Worm (Caenorhabditis elegans): ENCODE data around the gene hlh-26.

DNA sequence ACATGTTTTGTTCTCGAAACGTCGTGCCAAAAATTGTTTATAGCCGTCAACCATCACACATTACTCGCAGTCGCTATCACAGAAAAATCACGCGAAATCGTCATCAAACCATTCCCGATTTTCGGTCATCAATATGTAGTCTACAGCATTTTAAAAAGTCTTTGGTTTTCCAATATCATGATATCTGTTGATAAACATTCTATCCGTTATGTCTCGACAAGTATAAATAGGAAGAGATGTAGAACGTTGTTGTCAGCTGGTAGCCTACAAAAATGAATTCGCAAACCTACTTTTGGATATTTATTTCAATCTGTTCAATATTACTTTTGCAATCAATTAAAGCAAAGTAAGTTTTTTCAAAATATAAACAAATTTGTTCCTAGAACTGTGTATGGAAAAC, 37.2 kb downstream of the hlh-26 start, which contains the start of gene F12A10.1:
- no peak for TF ChIP-seq elt-4 (tag; optimal IDR thresholded peaks at IDR 0.05)
- no peak for TF ChIP-seq nhr-11 (tag; optimal IDR thresholded peaks at IDR 0.05)
- no peak for TF ChIP-seq ceh-45 (GFP tag; IDR thresholded peaks at IDR 0.05)
- no peak for TF ChIP-seq pqm-1 (tag; optimal IDR thresholded peaks at IDR 0.05)
- TF ChIP-seq hlh-30 (tag; optimal IDR thresholded peaks at IDR 0.05; ENCODE audit: insufficient read depth) = no peak
- no peak for TF ChIP-seq dve-1 (tag; optimal IDR thresholded peaks at IDR 0.05)

Measured in whole organism, late embryonic.